Fruit fly (Drosophila melanogaster): ENCODE data around the gene CG16964.
"Not testable (repeated sequence)": the region's sequence is repeated elsewhere in the genome, so short reads cannot be mapped to it uniquely, and the experiment has no call there.

The CG16964 gene

dm6 chr2L:11989729-11990128, 42.0 kb downstream of the CG16964 start, which contains the start of the genes zuc and dgt2:
zuc (minus strand) TSS chr2L:11989882.
dgt2 (plus strand) TSS chr2L:11989936.
- TF ChIP-seq CG17801 (GFP tag; optimal IDR thresholded peaks at IDR 0.05; ENCODE audit: partially characterized antibody) = no peak

dm6 chr2L:11990458-11991065, 42.8 kb downstream of the CG16964 start, which contains the start of gene escl:
escl (plus strand) TSS chr2L:11990927.
- no peak for TF ChIP-seq CG17801 (GFP tag; optimal IDR thresholded peaks at IDR 0.05; ENCODE audit: partially characterized antibody)

- not testable (repeated sequence) for TF ChIP-seq CG17801 (GFP tag; optimal IDR thresholded peaks at IDR 0.05; ENCODE audit: partially characterized antibody)
Measured at dm6 chr2L:11992602-11993001, 44.9 kb downstream of the CG16964 start, which contains the start of gene Ada1-2. Ada1-2 (plus strand) TSS chr2L:11992902.

dm6 chr2L:11995332-11995790, 47.6 kb downstream of the CG16964 start, which contains the start of the genes CG18789 and Qtzl:
CG18789 (minus strand) TSS chr2L:11995432.
Qtzl (plus strand) TSS chr2L:11995740.
- TF ChIP-seq CG17801 (GFP tag; optimal IDR thresholded peaks at IDR 0.05; ENCODE audit: partially characterized antibody) = not testable (repeated sequence)

dm6 chr2L:11996509-11996908, 48.8 kb downstream of the CG16964 start, which contains the start of gene Ada1-1:
Ada1-1 (plus strand) TSS chr2L:11996809.
- TF ChIP-seq CG17801 (GFP tag; optimal IDR thresholded peaks at IDR 0.05; ENCODE audit: partially characterized antibody) = not testable (repeated sequence)
